Fruit fly (Drosophila melanogaster) whole organism, embryonic: Measurements from ENCODE around the gene Gart.

ENCODE experiments used
- Antp ChIP-seq: fragments of 200-800 bp; sonication (Bioruptor generic); optimal IDR thresholded peaks from 3 replicates; lab custom pipeline; 2016; ENCODE audit warnings: missing biosample characterization, missing genetic modification characterization
- Blimp-1 ChIP-seq: fragments of 200-800 bp; sonication (Bioruptor generic); optimal IDR thresholded peaks from 3 replicates; lab custom pipeline; 2018; ENCODE audit warnings: missing biosample characterization, missing genetic modification characterization, mild to moderate bottlenecking, moderate library complexity, missing genetic modification reagents
- CG10543 ChIP-seq: fragments of 200-800 bp; sonication (Bioruptor generic); optimal IDR thresholded peaks from 3 replicates; lab custom pipeline; 2017; ENCODE audit warnings: missing biosample characterization, mild to moderate bottlenecking, missing genetic modification characterization, moderate library complexity
- CG11247 ChIP-seq: fragments of 200-800 bp; sonication (Bioruptor generic); IDR thresholded peaks from 2 replicates; pipeline ENCODE4 v1.3.6; 2022; ENCODE audit warnings: missing biosample characterization, missing genetic modification characterization
- CG11696 ChIP-seq: fragments of 200-800 bp; sonication (Bioruptor generic); IDR thresholded peaks from 2 replicates; pipeline ENCODE4 v1.3.6; 2022; ENCODE audit warnings: missing biosample characterization, missing genetic modification characterization
- CG11723 ChIP-seq: fragments of 200-800 bp; sonication (Bioruptor generic); optimal IDR thresholded peaks from 2 replicates; lab custom pipeline; 2017; ENCODE audit warnings: missing biosample characterization, mild to moderate bottlenecking, missing genetic modification characterization
- CG12942 ChIP-seq: fragments of 200-800 bp; sonication (Bioruptor generic); optimal IDR thresholded peaks from 3 replicates; lab custom pipeline; 2016; ENCODE audit warnings: missing biosample characterization, missing genetic modification characterization
- CG13775 ChIP-seq: fragments of 200-800 bp; sonication (Bioruptor generic); optimal IDR thresholded peaks from 3 replicates; lab custom pipeline; 2017; ENCODE audit warnings: missing biosample characterization, mild to moderate bottlenecking, missing genetic modification characterization
- CG14667 ChIP-seq: fragments of 200-800 bp; sonication (Bioruptor generic); IDR thresholded peaks from 2 replicates; pipeline ENCODE4 v1.3.6; 2022; ENCODE audit warnings: missing biosample characterization, missing genetic modification characterization
- CG16779 ChIP-seq: fragments of 200-800 bp; sonication (Bioruptor generic); IDR thresholded peaks from 2 replicates; pipeline ENCODE4 v1.3.6; 2022; ENCODE audit warnings: missing biosample characterization, missing genetic modification characterization
- CG31441 ChIP-seq: fragments of 200-800 bp; sonication (Bioruptor generic); IDR thresholded peaks from 2 replicates; pipeline ENCODE4 v1.3.6; 2022; ENCODE audit warnings: missing biosample characterization, missing genetic modification characterization
- CG3163 ChIP-seq: fragments of 200-800 bp; sonication (Bioruptor generic); optimal IDR thresholded peaks from 3 replicates; lab custom pipeline; 2016; ENCODE audit warnings: missing biosample characterization, missing genetic modification characterization
- CG33557 ChIP-seq: fragments of 200-800 bp; sonication (Bioruptor generic); optimal IDR thresholded peaks from 2 replicates; lab custom pipeline; 2019; ENCODE audit warnings: missing biosample characterization, mild to moderate bottlenecking, missing genetic modification characterization, moderate library complexity
- CG6765 ChIP-seq: fragments of 200-800 bp; sonication (Bioruptor generic); optimal IDR thresholded peaks from 3 replicates; lab custom pipeline; 2017; ENCODE audit warnings: missing biosample characterization, mild to moderate bottlenecking, missing genetic modification characterization
- CG6813 ChIP-seq: fragments of 200-800 bp; sonication (Bioruptor generic); optimal IDR thresholded peaks from 2 replicates; lab custom pipeline; 2017; ENCODE audit warnings: missing biosample characterization, missing genetic modification characterization, mild to moderate bottlenecking, moderate library complexity, missing genetic modification reagents
- CG8478 ChIP-seq: fragments of >200 bp; optimal IDR thresholded peaks from 2 replicates; lab custom pipeline; 2018
- CG8944 ChIP-seq: fragments of 200-800 bp; sonication (Bioruptor generic); optimal IDR thresholded peaks from 3 replicates; lab custom pipeline; 2016; ENCODE audit warnings: missing biosample characterization, missing genetic modification characterization
- D19A ChIP-seq: fragments of 200-800 bp; optimal IDR thresholded peaks from 3 replicates; lab custom pipeline; 2019; ENCODE audit warnings: missing biosample characterization, mild to moderate bottlenecking, missing genetic modification characterization, moderate library complexity
- D19B ChIP-seq: fragments of 200-800 bp; sonication (Bioruptor generic); optimal IDR thresholded peaks from 2 replicates; lab custom pipeline; 2017; ENCODE audit warnings: missing biosample characterization, mild to moderate bottlenecking, missing genetic modification characterization
- Dek ChIP-seq: fragments of 200-800 bp; sonication (Bioruptor generic); optimal IDR thresholded peaks from 3 replicates; lab custom pipeline; 2019; ENCODE audit warnings: missing biosample characterization, mild to moderate bottlenecking, missing genetic modification characterization, moderate library complexity
- E2f2 ChIP-seq: fragments of 200-800 bp; sonication (Bioruptor generic); IDR thresholded peaks from 2 replicates; pipeline ENCODE4 v1.3.6; 2022; ENCODE audit warnings: missing biosample characterization, missing genetic modification characterization
- Ets65A ChIP-seq: fragments of 200-800 bp; sonication (Bioruptor generic); peaks from one replicate; lab custom pipeline; 2016; ENCODE audit warnings: missing biosample characterization, missing genetic modification characterization
- Lhr ChIP-seq: fragments of 200-800 bp; sonication (Bioruptor generic); optimal IDR thresholded peaks from 3 replicates; lab custom pipeline; 2017; ENCODE audit warnings: mild to moderate bottlenecking, missing biosample characterization, missing genetic modification reagents, missing genetic modification characterization
- Lim3 ChIP-seq: fragments of 200-800 bp; sonication (Bioruptor generic); IDR thresholded peaks from 2 replicates; pipeline ENCODE4 v1.3.6; 2022; ENCODE audit warnings: missing biosample characterization, missing genetic modification characterization
- Meics ChIP-seq: fragments of 200-800 bp; sonication (Bioruptor generic); optimal IDR thresholded peaks from 2 replicates; lab custom pipeline; 2017; ENCODE audit warnings: missing biosample characterization, mild to moderate bottlenecking, missing genetic modification characterization
- NK7.1 ChIP-seq: fragments of 200-800 bp; sonication (Bioruptor generic); optimal IDR thresholded peaks from 3 replicates; lab custom pipeline; 2016; ENCODE audit warnings: missing biosample characterization, missing genetic modification characterization
- Nf-YC ChIP-seq: fragments of 200-800 bp; optimal IDR thresholded peaks from 3 replicates; lab custom pipeline; 2019; ENCODE audit warnings: missing biosample characterization, mild to moderate bottlenecking, missing genetic modification characterization, moderate library complexity
- NfI ChIP-seq: fragments of 200-800 bp; sonication (Bioruptor generic); optimal IDR thresholded peaks from 3 replicates; lab custom pipeline; 2018; ENCODE audit warnings: missing biosample characterization, mild to moderate bottlenecking, missing genetic modification characterization, moderate library complexity
- Scr ChIP-seq: fragments of 200-800 bp; sonication (Bioruptor generic); IDR thresholded peaks from 2 replicates; pipeline ENCODE4 v1.3.6; 2022; ENCODE audit warnings: missing biosample characterization, missing genetic modification characterization; ENCODE audit not compliant: partially characterized antibody
- Sry-δ ChIP-seq: fragments of 200-800 bp; sonication (Bioruptor generic); optimal IDR thresholded peaks from 2 replicates; lab custom pipeline; 2016; ENCODE audit warnings: missing biosample characterization, missing genetic modification characterization
- Taf1 ChIP-seq: fragments of 200-800 bp; sonication (Bioruptor generic); IDR thresholded peaks from 2 replicates; pipeline ENCODE4 v1.3.6; 2022; ENCODE audit warnings: missing biosample characterization, missing genetic modification characterization
- abd-A ChIP-seq: fragments of 200-800 bp; sonication (Bioruptor generic); optimal IDR thresholded peaks from 3 replicates; lab custom pipeline; 2019; ENCODE audit warnings: missing biosample characterization, mild to moderate bottlenecking, missing genetic modification characterization, moderate library complexity
- ac ChIP-seq: fragments of 200-800 bp; sonication (Bioruptor generic); optimal IDR thresholded peaks from 3 replicates; lab custom pipeline; 2017; ENCODE audit warnings: missing biosample characterization, mild to moderate bottlenecking, missing genetic modification characterization
- ap ChIP-seq: fragments of 200-800 bp; sonication (Bioruptor generic); IDR thresholded peaks from 2 replicates; pipeline ENCODE4 v1.3.6; 2022; ENCODE audit warnings: missing biosample characterization, missing genetic modification characterization
- ara ChIP-seq: fragments of 200-800 bp; sonication (Bioruptor generic); IDR thresholded peaks from 2 replicates; pipeline ENCODE4 v1.3.6; 2022; ENCODE audit warnings: missing biosample characterization, missing genetic modification characterization
- az2 ChIP-seq: fragments of 200-800 bp; sonication (Bioruptor generic); optimal IDR thresholded peaks from 3 replicates; lab custom pipeline; 2016; ENCODE audit warnings: missing biosample characterization, missing genetic modification characterization
- caup ChIP-seq: fragments of 200-800 bp; sonication (Bioruptor generic); optimal IDR thresholded peaks from 3 replicates; lab custom pipeline; 2017; ENCODE audit warnings: missing biosample characterization, mild to moderate bottlenecking, missing genetic modification characterization, moderate library complexity; ENCODE audit not compliant: severe bottlenecking
- dpn ChIP-seq, 2 experiments: fragments of 200-800 bp; sonication (Bioruptor generic); optimal IDR thresholded peaks; 3 replicates each; lab custom pipeline; 2016; ENCODE audit warnings: missing biosample characterization in 2 of 2, missing genetic modification characterization in 2 of 2
- emc ChIP-seq: fragments of 200-800 bp; sonication (Bioruptor generic); optimal IDR thresholded peaks from 2 replicates; lab custom pipeline; 2016; ENCODE audit warnings: missing biosample characterization, missing genetic modification characterization
- ems ChIP-seq: fragments of 200-800 bp; sonication (Bioruptor generic); optimal IDR thresholded peaks from 3 replicates; lab custom pipeline; 2016; ENCODE audit warnings: missing biosample characterization, missing genetic modification characterization
- esg ChIP-seq: fragments of 200-800 bp; sonication (Bioruptor generic); conservative IDR thresholded peaks from 2 replicates; pipeline ENCODE4 v1.3.6; 2022; ENCODE audit warnings: missing biosample characterization, missing genetic modification characterization
- gsb ChIP-seq: fragments of 200-800 bp; sonication (Bioruptor generic); IDR thresholded peaks from 2 replicates; pipeline ENCODE4 v1.3.6; 2022; ENCODE audit warnings: missing biosample characterization, missing genetic modification characterization
- insv ChIP-seq, 2 experiments: fragments of 200-800 bp; sonication (Bioruptor generic); optimal IDR thresholded peaks; 3 replicates each; lab custom pipeline; 2016 to 2018; ENCODE audit warnings: missing biosample characterization in 2 of 2, missing genetic modification characterization in 2 of 2
- klu ChIP-seq: fragments of 200-800 bp; sonication (Bioruptor generic); IDR thresholded peaks from 2 replicates; pipeline ENCODE4 v1.3.6; 2022; ENCODE audit warnings: missing biosample characterization, missing genetic modification characterization
- mirr ChIP-seq: fragments of 200-800 bp; sonication (Bioruptor generic); optimal IDR thresholded peaks from 3 replicates; lab custom pipeline; 2018; ENCODE audit warnings: missing biosample characterization, mild to moderate bottlenecking, missing genetic modification characterization
- pzg ChIP-seq: fragments of 200-800 bp; sonication (Bioruptor generic); optimal IDR thresholded peaks from 3 replicates; lab custom pipeline; 2018; ENCODE audit warnings: missing biosample characterization, mild to moderate bottlenecking, missing genetic modification characterization, moderate library complexity
- schlank ChIP-seq: fragments of 200-800 bp; sonication (Bioruptor generic); optimal IDR thresholded peaks from 2 replicates; lab custom pipeline; 2018; ENCODE audit warnings: missing biosample characterization, mild to moderate bottlenecking, missing genetic modification characterization
- sr ChIP-seq: fragments of 200-800 bp; sonication (Bioruptor generic); IDR thresholded peaks from 3 replicates; pipeline ENCODE4 v1.3.6; 2022; ENCODE audit warnings: missing biosample characterization, missing genetic modification characterization
- stwl ChIP-seq: fragments of 200-800 bp; sonication (Bioruptor generic); optimal IDR thresholded peaks from 3 replicates; lab custom pipeline; 2018; ENCODE audit warnings: missing biosample characterization, mild to moderate bottlenecking, missing genetic modification characterization, moderate library complexity
- sug ChIP-seq: fragments of 200-800 bp; optimal IDR thresholded peaks from 2 replicates; lab custom pipeline; 2019; ENCODE audit warnings: missing biosample characterization, mild to moderate bottlenecking, missing genetic modification characterization, moderate library complexity
- tap ChIP-seq: fragments of 200-800 bp; optimal IDR thresholded peaks from 3 replicates; lab custom pipeline; 2019; ENCODE audit warnings: missing biosample characterization, mild to moderate bottlenecking, missing genetic modification characterization, moderate library complexity
- zf30C ChIP-seq: fragments of 200-800 bp; sonication (Bioruptor generic); optimal IDR thresholded peaks from 3 replicates; lab custom pipeline; 2018; ENCODE audit warnings: missing biosample characterization, mild to moderate bottlenecking, missing genetic modification characterization

Gene Gart

DNA sequence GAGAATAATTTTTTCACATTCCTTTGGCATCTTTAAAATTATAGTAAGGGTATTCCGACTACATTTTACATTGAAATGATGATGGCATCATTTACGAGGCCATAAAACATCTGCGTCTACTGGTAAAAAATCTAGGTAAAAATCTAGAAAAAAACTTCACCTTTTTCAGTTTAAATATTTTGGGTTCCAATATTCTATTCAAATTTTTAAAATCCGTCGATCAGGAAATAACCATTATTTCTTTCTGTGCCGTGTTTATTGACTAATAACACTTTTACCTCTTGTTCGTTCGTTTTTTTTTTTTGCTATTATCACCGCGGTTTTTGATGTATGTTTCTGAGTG, 15.6 kb upstream of the Gart start (continued):
- no peak for TF ChIP-seq mirr
- TF ChIP-seq CG31441 (GFP tag; lab: Robert Waterston, UW), result peak; percentile 59
- TF ChIP-seq CG3163 (GFP tag; lab: Kevin White, UChicago), result no peak
- TF ChIP-seq CG16779 (GFP tag; lab: Robert Waterston, UW), result no peak
- peak; percentile 63; the same call in 1 of the 2 replicates for TF ChIP-seq ara (GFP tag; lab: Robert Waterston, UW)
- no peak for TF ChIP-seq sug
- TF ChIP-seq NfI (GFP tag; lab: Kevin White, UChicago), result no peak
- peak; percentile 62 for TF ChIP-seq CG8944
- no peak for TF ChIP-seq CG33557
- TF ChIP-seq CG6765 (GFP tag; lab: Kevin White, UChicago), result no peak
- TF ChIP-seq az2, result peak; percentile 41
- TF ChIP-seq pzg, result no peak
- TF ChIP-seq zf30C (GFP tag; lab: Kevin White, UChicago), result peak; percentile 67
- no peak for TF ChIP-seq stwl
- TF ChIP-seq CG11696, result peak; percentile 62
- no peak for TF ChIP-seq D19B (GFP tag; lab: Kevin White, UChicago)
- peak; percentile 48 for TF ChIP-seq caup
- TF ChIP-seq Lim3 (GFP tag; lab: Robert Waterston, UW), result 0 out of 2 replicates have a peak, but pooled peaks have one; percentile 25
- no peak for TF ChIP-seq CG14667
- peak; percentile 44 for TF ChIP-seq CG13775 (GFP tag; lab: Kevin White, UChicago)
- peak; percentile 24 for TF ChIP-seq tap (tag; lab: Kevin White, UChicago)
- TF ChIP-seq Taf1 (GFP tag; lab: Robert Waterston, UW), result no peak
- no peak for TF ChIP-seq CG10543 (GFP tag; lab: Kevin White, UChicago)
- TF ChIP-seq ap (GFP tag; lab: Robert Waterston, UW), result no peak
- no peak for TF ChIP-seq schlank (tag; lab: Kevin White, UChicago)
- TF ChIP-seq ems (GFP tag; lab: Kevin White, UChicago), result peak; percentile 37
- TF ChIP-seq ac (GFP tag; lab: Kevin White, UChicago), result no peak
- TF ChIP-seq insv (GFP tag; optimal IDR thresholded peaks at IDR 0.05; lab: Kevin White, UChicago), result no peak
- peak; percentile 57 for TF ChIP-seq Blimp-1 (GFP tag; lab: Kevin White, UChicago)
- TF ChIP-seq CG11247, result peak; percentile 62
- peak; percentile 20 for TF ChIP-seq Antp (GFP tag; lab: Kevin White, UChicago)
- TF ChIP-seq CG12942, result peak; percentile 53
- peak; percentile 49 to 76 for TF ChIP-seq dpn (GFP tag; optimal IDR thresholded peaks at IDR 0.05; lab: Kevin White, UChicago)
- no peak for TF ChIP-seq Scr (GFP tag; lab: Robert Waterston, UW)
- peak; percentile 40 for TF ChIP-seq D19A (tag; lab: Kevin White, UChicago)
- TF ChIP-seq Ets65A (GFP tag; lab: Kevin White, UChicago), result peak; percentile 73
- TF ChIP-seq sr (GFP tag; lab: Robert Waterston, UW), result no peak
- TF ChIP-seq Meics (GFP tag; lab: Kevin White, UChicago), result peak; percentile 39
- TF ChIP-seq Dek (tag; lab: Kevin White, UChicago), result peak; percentile 57
- TF ChIP-seq CG8478, result no peak
- TF ChIP-seq klu (GFP tag; lab: Robert Waterston, UW), result no peak
- peak; percentile 32 for TF ChIP-seq CG11723 (GFP tag; lab: Kevin White, UChicago)
- TF ChIP-seq NK7.1 (GFP tag; lab: Kevin White, UChicago), result no peak
- TF ChIP-seq Nf-YC, result no peak
- TF ChIP-seq E2f2 (GFP tag; lab: Robert Waterston, UW), result 0 out of 2 replicates have a peak, but pooled peaks have one; percentile 30
- TF ChIP-seq emc (GFP tag; lab: Kevin White, UChicago), result no peak
- TF ChIP-seq gsb (GFP tag; lab: Robert Waterston, UW), result no peak
- TF ChIP-seq Lhr (GFP tag; lab: Kevin White, UChicago), result no peak
- TF ChIP-seq CG6813 (GFP tag; lab: Kevin White, UChicago), result peak; percentile 35
- TF ChIP-seq abd-A (tag; lab: Kevin White, UChicago), result no peak
- peak; percentile 51 for TF ChIP-seq esg (GFP tag; lab: Robert Waterston, UW)
- no peak for TF ChIP-seq Sry-δ (GFP tag; lab: Kevin White, UChicago)
